Worm (Caenorhabditis elegans) whole organism, young adult: ENCODE data around the gene F13A2.4.

ENCODE experiments used
- F39B2.1 ChIP-seq: fragments of 200-800 bp; sonication (Bioruptor generic); IDR thresholded peaks from 2 replicates; pipeline ENCODE4 v1.3.6; 2022; ENCODE audit warnings: missing genetic modification reagents, missing genetic modification characterization, missing compliant biosample characterization
- F55B11.4 ChIP-seq: sonication (generic microtip); optimal IDR thresholded peaks from 2 replicates; lab custom pipeline; 2016; ENCODE audit warnings: missing compliant biosample characterization, missing genetic modification characterization, borderline replicate concordance; ENCODE audit not compliant: insufficient read depth
- Y67H2A.10 ChIP-seq: fragments of 200-800 bp; sonication (Bioruptor generic); conservative IDR thresholded peaks from 2 replicates; pipeline ENCODE4 v1.3.6; 2022; ENCODE audit warnings: missing genetic modification reagents, missing genetic modification characterization, missing compliant biosample characterization
- Y95B8A.8 ChIP-seq: fragments of 200-800 bp; sonication (Bioruptor generic); IDR thresholded peaks from 2 replicates; pipeline ENCODE4 v1.3.6; 2022; ENCODE audit warnings: missing genetic modification reagents, missing genetic modification characterization, missing compliant biosample characterization
- ama-1 ChIP-seq, 3 experiments: fragments of 150-350 bp in 1 of 3; sonication (generic microtip) in 2 of 3; optimal IDR thresholded peaks; 2 replicates each; lab custom pipeline; 2014 to 2018; ENCODE audit warnings: missing biosample characterization in 2 of 3, missing genetic modification characterization in 2 of 3, missing genetic modification reagents in 2 of 3
- bed-2 ChIP-seq: fragments of 200-800 bp; sonication (Bioruptor generic); IDR thresholded peaks from 2 replicates; pipeline ENCODE4 v1.3.6; 2022; ENCODE audit warnings: missing genetic modification reagents, missing genetic modification characterization, missing compliant biosample characterization
- efl-1 ChIP-seq: fragments of 150-350 bp; optimal IDR thresholded peaks from 2 replicates; lab custom pipeline; 2014; ENCODE audit warnings: missing biosample characterization, missing genetic modification reagents, missing genetic modification characterization
- let-607 ChIP-seq, 2 experiments: fragments of 200-800 bp in 1 of 2; sonication (Bioruptor generic) in 1 of 2; sonication (generic microtip) in 1 of 2; optimal IDR thresholded peaks; 2 replicates each; lab custom pipeline; 2016 to 2018; ENCODE audit warnings: mild to moderate bottlenecking in 2 of 2, missing compliant biosample characterization in 2 of 2, missing genetic modification characterization in 2 of 2, moderate library complexity in 2 of 2, missing genotype in 1 of 2
- madf-8 ChIP-seq: fragments of 200-800 bp; sonication (Bioruptor generic); conservative IDR thresholded peaks from 2 replicates; pipeline ENCODE4 v1.3.6; 2022; ENCODE audit warnings: missing genetic modification reagents, missing genetic modification characterization, missing compliant biosample characterization
- nfya-1 ChIP-seq: sonication (generic microtip); optimal IDR thresholded peaks from 2 replicates; lab custom pipeline; 2017; ENCODE audit warnings: antibody characterized with exemption, missing compliant biosample characterization, missing genetic modification characterization, borderline replicate concordance; ENCODE audit not compliant: insufficient read depth
- rcor-1 ChIP-seq: fragments of 200-800 bp; sonication (Bioruptor generic); IDR thresholded peaks from 2 replicates; pipeline ENCODE4 v1.3.6; 2022; ENCODE audit warnings: missing genetic modification reagents, missing genetic modification characterization, missing compliant biosample characterization

- TF ChIP-seq F55B11.4 (tag; lab: Kevin White, UChicago) (no peak), efl-1 (GFP tag; lab: Kevin White, UChicago) (peak; percentile 18), F39B2.1 (GFP tag; lab: Robert Waterston, UW) (no peak), let-607 (tag; optimal IDR thresholded peaks at IDR 0.05; lab: Kevin White, UChicago) (no peak), Y67H2A.10 (GFP tag; lab: Robert Waterston, UW) (no peak), ama-1 (optimal IDR thresholded peaks at IDR 0.05; lab: Kevin White, UChicago) (no peak), ama-1 (GFP tag; optimal IDR thresholded peaks at IDR 0.05; lab: Kevin White, UChicago) (no peak), rcor-1 (GFP tag; lab: Robert Waterston, UW) (no peak), madf-8 (GFP tag; lab: Robert Waterston, UW) (no peak), Y95B8A.8 (GFP tag; lab: Robert Waterston, UW) (no peak), bed-2 (no peak), nfya-1 (tag; lab: Kevin White, UChicago) (no peak)
These were observed 25.4 kb downstream of the F13A2.4 start, which contains the start of gene neg-1 for ce11 chrV:4374625-4375024.
